Fruit fly (Drosophila melanogaster): ENCODE measurements around the gene CG10680.

Gene CG10680

DNA sequence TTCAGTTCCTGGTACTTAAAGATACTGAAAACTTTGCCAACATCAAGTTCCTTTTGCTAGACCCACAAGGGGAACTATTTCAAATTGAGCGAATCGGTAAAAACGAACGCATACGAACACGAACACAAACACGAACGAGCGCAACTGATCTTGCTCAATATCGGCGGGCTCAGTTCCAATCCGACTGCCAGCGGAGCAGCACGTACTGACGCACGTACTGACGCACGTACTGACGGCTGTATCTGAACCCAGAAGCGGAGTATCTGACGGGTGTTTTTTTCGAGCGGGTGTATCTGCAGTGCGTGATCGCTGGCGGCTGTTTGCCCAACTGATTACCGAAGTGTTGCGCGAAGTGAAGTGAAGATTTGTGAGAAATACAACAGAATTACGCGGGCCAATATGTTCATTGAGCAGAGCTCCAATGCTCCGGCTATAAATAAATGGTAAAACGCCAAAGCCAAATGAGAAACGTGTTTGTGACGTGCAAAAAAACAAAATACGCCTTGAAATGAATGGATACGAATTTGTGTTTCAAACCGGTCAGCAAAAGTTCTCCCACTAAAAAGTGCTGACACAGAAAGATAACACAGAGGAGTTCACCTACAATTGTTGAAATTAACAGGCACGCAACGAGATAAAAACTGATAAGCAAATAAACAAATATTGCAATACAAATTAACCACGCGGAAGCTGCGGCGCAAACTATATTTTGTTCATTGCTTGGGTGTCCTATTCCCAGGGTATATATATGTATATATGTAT lies 28.7 kb upstream of the CG10680 start (continued):
- TF ChIP-seq salr (GFP tag; optimal IDR thresholded peaks at IDR 0.05) (no peak), esn (GFP tag; optimal IDR thresholded peaks at IDR 0.05) (no peak), Hr38 (GFP tag; optimal IDR thresholded peaks at IDR 0.05) (no peak), Eip78C (GFP tag) (peak; percentile 59), OdsH (GFP tag; optimal IDR thresholded peaks at IDR 0.05) (no peak), CG6163 (GFP tag; IDR thresholded peaks at IDR 0.05) (peak; percentile 66; the same call in 2 of the 3 replicates), CG4318 (GFP tag; optimal IDR thresholded peaks at IDR 0.05) (no peak), acj6 (GFP tag; optimal IDR thresholded peaks at IDR 0.05) (no peak), CG3919 (GFP tag; optimal IDR thresholded peaks at IDR 0.05) (peak; percentile 8), CG10631 (GFP tag; optimal IDR thresholded peaks at IDR 0.05) (no peak), dac (GFP tag; optimal IDR thresholded peaks at IDR 0.05) (no peak), Eip93F (GFP tag; optimal IDR thresholded peaks at IDR 0.05) (no peak), CG34406 (GFP tag; optimal IDR thresholded peaks at IDR 0.05) (peak; percentile 8), Blimp-1 (GFP tag; optimal IDR thresholded peaks at IDR 0.05) (no peak), CG32006 (GFP tag; optimal IDR thresholded peaks at IDR 0.05) (no peak), Smox (GFP tag; optimal IDR thresholded peaks at IDR 0.05) (no peak), CG11294 (GFP tag; IDR thresholded peaks at IDR 0.05) (no peak), Ets21C (GFP tag; optimal IDR thresholded peaks at IDR 0.05) (no peak), CG7368 (GFP tag; optimal IDR thresholded peaks at IDR 0.05) (peak; percentile 4), CG11902 (GFP tag; optimal IDR thresholded peaks at IDR 0.05) (no peak), cyc (GFP tag; optimal IDR thresholded peaks at IDR 0.05) (no peak), fd85E (GFP tag; optimal IDR thresholded peaks at IDR 0.05) (no peak), dsx (GFP tag; optimal IDR thresholded peaks at IDR 0.05; ENCODE audit: poor library complexity, severe bottlenecking) (peak; percentile 44)

- peak; percentile 49 for TF ChIP-seq CG10669 (GFP tag; optimal IDR thresholded peaks at IDR 0.05)
- peak; percentile 24 for TF ChIP-seq CG10631 (GFP tag; optimal IDR thresholded peaks at IDR 0.05)
- peak; percentile 47; the same call in 1 of the 2 replicates for TF ChIP-seq CG15336 (GFP tag; IDR thresholded peaks at IDR 0.05)
- TF ChIP-seq CG31627 (GFP tag; optimal IDR thresholded peaks at IDR 0.05), result peak; percentile 50
- TF ChIP-seq Lpt (GFP tag; optimal IDR thresholded peaks at IDR 0.05), result peak; percentile 27
- peak; percentile 39 for TF ChIP-seq pdm3 (GFP tag; optimal IDR thresholded peaks at IDR 0.05)
- peak; percentile 61 for TF ChIP-seq CG32006 (GFP tag; optimal IDR thresholded peaks at IDR 0.05)
- peak; percentile 7 for TF ChIP-seq Sox15 (GFP tag; optimal IDR thresholded peaks at IDR 0.05)
- TF ChIP-seq CG1621 (tag; optimal IDR thresholded peaks at IDR 0.05), result peak; percentile 29
- TF ChIP-seq CG6276 (GFP tag; optimal IDR thresholded peaks at IDR 0.05), result peak; percentile 31
- TF ChIP-seq Hr39 (GFP tag; optimal IDR thresholded peaks at IDR 0.05), result peak; percentile 32
- TF ChIP-seq acj6 (GFP tag; optimal IDR thresholded peaks at IDR 0.05), result peak; percentile 36
- peak; percentile 18 for TF ChIP-seq Met (GFP tag; optimal IDR thresholded peaks at IDR 0.05)
- TF ChIP-seq CG8319 (GFP tag; optimal IDR thresholded peaks at IDR 0.05), result peak; percentile 16
- TF ChIP-seq CG6808 (GFP tag; optimal IDR thresholded peaks at IDR 0.05), result peak; percentile 61
- TF ChIP-seq CG8119 (GFP tag; IDR thresholded peaks at IDR 0.05), result peak; percentile 66; the same call in 2 of the 3 replicates
- TF ChIP-seq lz (GFP tag; optimal IDR thresholded peaks at IDR 0.05), result peak; percentile 27
- peak; percentile 38 for TF ChIP-seq Eip75B (GFP tag; optimal IDR thresholded peaks at IDR 0.05)
- peak; percentile 29 for TF ChIP-seq achi (GFP tag; optimal IDR thresholded peaks at IDR 0.05)
- TF ChIP-seq eg (GFP tag; IDR thresholded peaks at IDR 0.05), result peak; percentile 61
- TF ChIP-seq OdsH (GFP tag; optimal IDR thresholded peaks at IDR 0.05), result peak; percentile 43
- peak; percentile 43 for TF ChIP-seq spab (GFP tag; optimal IDR thresholded peaks at IDR 0.05)
- TF ChIP-seq Gug (GFP tag; IDR thresholded peaks at IDR 0.05), result peak; percentile 65
- peak; percentile 10 for TF ChIP-seq CG34406 (GFP tag; optimal IDR thresholded peaks at IDR 0.05)
- peak; percentile 35 for TF ChIP-seq esn (GFP tag; optimal IDR thresholded peaks at IDR 0.05)
- peak; percentile 55 for TF ChIP-seq Ets96B (tag; optimal IDR thresholded peaks at IDR 0.05)
- TF ChIP-seq CG11762 (GFP tag; optimal IDR thresholded peaks at IDR 0.05; ENCODE audit: insufficient read depth), result peak; percentile 21
- TF ChIP-seq Sox14 (GFP tag; optimal IDR thresholded peaks at IDR 0.05), result peak; percentile 26
- TF ChIP-seq salr (GFP tag; optimal IDR thresholded peaks at IDR 0.05), result peak in 1 of 2 experiments; percentile 0
- TF ChIP-seq net (GFP tag; optimal IDR thresholded peaks at IDR 0.05), result peak; percentile 23
- TF ChIP-seq CG3032 (tag; optimal IDR thresholded peaks at IDR 0.05), result peak; percentile 59
- TF ChIP-seq Eip78C (GFP tag), result peak; percentile 52
- TF ChIP-seq CG6163 (GFP tag; IDR thresholded peaks at IDR 0.05), result peak; percentile 29; the same call in 1 of the 3 replicates
- TF ChIP-seq CG7368 (GFP tag; optimal IDR thresholded peaks at IDR 0.05), result peak; percentile 31
- TF ChIP-seq fd59A (GFP tag; optimal IDR thresholded peaks at IDR 0.05), result peak; percentile 31
Measured at dm6 chr2L:19936131-19936530, 27.8 kb upstream of the CG10680 start.
